Worm (Caenorhabditis elegans) whole organism, midembryonic: Measurements from ENCODE around the gene T01D3.1.

Source experiments
- klf-2 ChIP-seq: fragments of 200-800 bp; sonication (Bioruptor generic); conservative IDR thresholded peaks from 2 replicates; pipeline ENCODE4 v1.3.6; 2022; ENCODE audit warnings: missing genetic modification reagents, missing genetic modification characterization, missing compliant biosample characterization
- ref-1 ChIP-seq: fragments of 200-800 bp; sonication (Bioruptor generic); conservative IDR thresholded peaks from 2 replicates; pipeline ENCODE4 v1.3.6; 2022; ENCODE audit warnings: missing genetic modification reagents, missing genetic modification characterization, missing compliant biosample characterization
- tab-1 ChIP-seq: fragments of 200-800 bp; sonication (Bioruptor generic); IDR thresholded peaks from 2 replicates; pipeline ENCODE4 v1.3.6; 2022; ENCODE audit warnings: missing genetic modification characterization, missing compliant biosample characterization
- ztf-23 ChIP-seq: fragments of 200-800 bp; sonication (Bioruptor generic); IDR thresholded peaks from 2 replicates; pipeline ENCODE4 v1.3.6; 2022; ENCODE audit warnings: missing genetic modification reagents, missing genetic modification characterization, missing compliant biosample characterization

DNA sequence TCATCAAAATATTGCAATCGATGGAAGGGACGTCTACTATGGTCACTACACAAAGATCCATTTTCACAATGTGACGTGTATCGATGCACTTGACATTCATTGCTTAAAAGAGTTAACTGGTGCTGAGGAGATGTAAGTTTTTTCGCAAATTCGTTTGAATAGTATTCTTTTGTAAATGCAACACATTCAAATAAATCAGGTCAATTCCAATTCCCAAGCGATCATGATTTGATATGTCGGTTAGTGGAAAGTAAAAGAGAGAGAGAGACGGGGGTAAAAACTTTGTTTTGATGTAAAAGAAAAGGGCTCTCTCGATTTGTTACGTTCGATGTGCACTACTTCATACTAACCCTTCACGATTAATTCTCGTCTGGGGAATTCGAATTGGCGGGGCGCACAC, 584 bp downstream of the T01D3.1 start:
- no peak for TF ChIP-seq ref-1 (GFP tag; lab: Robert Waterston, UW)
- no peak for TF ChIP-seq tab-1 (GFP tag; lab: Robert Waterston, UW)
- no peak for TF ChIP-seq ztf-23
- no peak for TF ChIP-seq klf-2 (GFP tag; lab: Robert Waterston, UW)
